Fruit fly (Drosophila melanogaster): Measurements from ENCODE around the gene CG4194.

Gene CG4194

dm6 chrX:2041312-2041918 is 27.0 kb upstream of the CG4194 start, which contains the start of gene CG4313 (continued):
- TF ChIP-seq CG1603 (tag; optimal IDR thresholded peaks at IDR 0.05) (peak; percentile 80), lola (GFP tag; optimal IDR thresholded peaks at IDR 0.05) (peak in 1 of 3 experiments; percentile 60), CG2116 (GFP tag; optimal IDR thresholded peaks at IDR 0.05) (peak; percentile 96), CG12769 (tag; optimal IDR thresholded peaks at IDR 0.05) (peak; percentile 88), chif (GFP tag; optimal IDR thresholded peaks at IDR 0.05) (peak; percentile 60 to 62), CG31224 (GFP tag; IDR thresholded peaks at IDR 0.05) (peak; percentile 56; the same call in 1 of the 2 replicates), seq (GFP tag; IDR thresholded peaks at IDR 0.05) (peak; percentile 30; the same call in 1 of the 2 replicates), BEAF-32 (GFP tag; optimal IDR thresholded peaks at IDR 0.05) (peak; percentile 92), CrebB (tag; optimal IDR thresholded peaks at IDR 0.05) (peak; percentile 18), CG4820 (GFP tag; optimal IDR thresholded peaks at IDR 0.05) (peak; percentile 65), CG14667 (GFP tag; IDR thresholded peaks at IDR 0.05) (peak; percentile 51), croc (GFP tag; conservative IDR thresholded peaks at IDR 0.05) (peak; percentile 56; the same call in 1 of the 3 replicates), Hey (tag; optimal IDR thresholded peaks at IDR 0.05) (no peak), CkIIα-i1 (GFP tag; IDR thresholded peaks at IDR 0.05) (no peak), zen (tag; optimal IDR thresholded peaks at IDR 0.05) (peak; percentile 41), aop (GFP tag; IDR thresholded peaks at IDR 0.05) (no peak), run (tag; optimal IDR thresholded peaks at IDR 0.05) (no peak), vvl (GFP tag; IDR thresholded peaks at IDR 0.05) (peak; percentile 55), CG12391 (tag; optimal IDR thresholded peaks at IDR 0.05) (peak; percentile 74), fd102C (GFP tag; optimal IDR thresholded peaks at IDR 0.05) (no peak), slbo (GFP tag; IDR thresholded peaks at IDR 0.05) (peak; percentile 79), CG7963 (GFP tag; IDR thresholded peaks at IDR 0.05; ENCODE audit: partially characterized antibody) (peak; percentile 60; the same call in 2 of the 3 replicates), Aef1 (GFP tag; IDR thresholded peaks at IDR 0.05) (peak; percentile 61), Jarid2 (GFP tag; optimal IDR thresholded peaks at IDR 0.05) (no peak), CG2678 (tag; optimal IDR thresholded peaks at IDR 0.05) (peak; percentile 78), Asciz (GFP tag; optimal IDR thresholded peaks at IDR 0.05) (peak; percentile 11), Lim3 (GFP tag; IDR thresholded peaks at IDR 0.05) (no peak), kah (GFP tag; optimal IDR thresholded peaks at IDR 0.05) (peak; percentile 43), lmd (GFP tag; IDR thresholded peaks at IDR 0.05) (peak; percentile 75; the same call in 1 of the 2 replicates), MESR4 (GFP tag; optimal IDR thresholded peaks at IDR 0.05) (no peak), CG15696 (tag; optimal IDR thresholded peaks at IDR 0.05) (peak; percentile 72), CG8281 (tag; optimal IDR thresholded peaks at IDR 0.05) (peak; percentile 27), CG9932 (GFP tag; IDR thresholded peaks at IDR 0.05) (peak; percentile 87), Side (GFP tag; optimal IDR thresholded peaks at IDR 0.05) (peak; percentile 61), ATbp (GFP tag; optimal IDR thresholded peaks at IDR 0.05) (no peak), CG11085 (GFP tag; IDR thresholded peaks at IDR 0.05) (peak; percentile 67), CG15479 (GFP tag; optimal IDR thresholded peaks at IDR 0.05) (no peak), CG4854 (GFP tag; optimal IDR thresholded peaks at IDR 0.05) (peak; percentile 39), CG8924 (tag; optimal IDR thresholded peaks at IDR 0.05) (peak; percentile 70), cato (GFP tag; optimal IDR thresholded peaks at IDR 0.05; ENCODE audit: borderline replicate concordance) (peak; percentile 35), Sox102F (GFP tag; optimal IDR thresholded peaks at IDR 0.05) (peak; percentile 63), Mrtf (GFP tag; IDR thresholded peaks at IDR 0.05) (peak; percentile 61; the same call in 2 of the 3 replicates), CG10979 (tag; optimal IDR thresholded peaks at IDR 0.05) (peak; percentile 55), Nf-YB (GFP tag; optimal IDR thresholded peaks at IDR 0.05) (peak; percentile 36), CG3163 (GFP tag; optimal IDR thresholded peaks at IDR 0.05) (peak; percentile 29), CG17912 (GFP tag; optimal IDR thresholded peaks at IDR 0.05) (no peak), Gsc (GFP tag; IDR thresholded peaks at IDR 0.05) (no peak), CG2202 (tag; optimal IDR thresholded peaks at IDR 0.05) (no peak), trh (GFP tag; optimal IDR thresholded peaks at IDR 0.05) (no peak)
